Fruit fly (Drosophila melanogaster): ENCODE measurements around the gene CG17721.

The CG17721 gene

dm6 chr3R:11237598-11237997, 2.7 kb downstream of the CG17721 start, which contains the start of gene CG31388 (continued):
- no peak for TF ChIP-seq bigmax (GFP tag; optimal IDR thresholded peaks at IDR 0.05)
- no peak for TF ChIP-seq CkIIα-i1 (GFP tag; IDR thresholded peaks at IDR 0.05)
- TF ChIP-seq CG2678 (tag; optimal IDR thresholded peaks at IDR 0.05) = no peak
- TF ChIP-seq Fer3 (tag; optimal IDR thresholded peaks at IDR 0.05) = no peak
- no peak for TF ChIP-seq tgo (GFP tag; IDR thresholded peaks at IDR 0.05)
- TF ChIP-seq dmrt99B (tag; optimal IDR thresholded peaks at IDR 0.05) = no peak
- no peak for TF ChIP-seq NK7.1 (GFP tag; optimal IDR thresholded peaks at IDR 0.05)
- TF ChIP-seq Spps (tag; optimal IDR thresholded peaks at IDR 0.05) = no peak
- TF ChIP-seq CG8478 (optimal IDR thresholded peaks at IDR 0.05) = no peak
- TF ChIP-seq Myb (GFP tag; optimal IDR thresholded peaks at IDR 0.05) = peak; percentile 61
- TF ChIP-seq Dp (GFP tag; optimal IDR thresholded peaks at IDR 0.05) = peak; percentile 91
- TF ChIP-seq tx (GFP tag; optimal IDR thresholded peaks at IDR 0.05) = no peak
- no peak for TF ChIP-seq pita (GFP tag; optimal IDR thresholded peaks at IDR 0.05)
- no peak for TF ChIP-seq p53 (GFP tag; optimal IDR thresholded peaks at IDR 0.05)
- no peak for TF ChIP-seq prd (optimal IDR thresholded peaks at IDR 0.05)
- TF ChIP-seq prd (GFP tag; IDR thresholded peaks at IDR 0.05) = no peak
- TF ChIP-seq CG3995 (GFP tag; optimal IDR thresholded peaks at IDR 0.05) = no peak
- TF ChIP-seq MESR4 (GFP tag; optimal IDR thresholded peaks at IDR 0.05) = peak; percentile 83
- TF ChIP-seq sug (tag; optimal IDR thresholded peaks at IDR 0.05) = peak; percentile 96
- no peak for TF ChIP-seq CG6654 (GFP tag; optimal IDR thresholded peaks at IDR 0.05)
- peak; percentile 27 for TF ChIP-seq HmgZ (tag; optimal IDR thresholded peaks at IDR 0.05)
- TF ChIP-seq E2f2 (GFP tag; IDR thresholded peaks at IDR 0.05) = peak; percentile 93

- no peak for TF ChIP-seq fd96Cb (tag; optimal IDR thresholded peaks at IDR 0.05)
- TF ChIP-seq CG13624 (GFP tag; optimal IDR thresholded peaks at IDR 0.05) = no peak
- no peak for TF ChIP-seq Trl (optimal IDR thresholded peaks at IDR 0.05)
- no peak for TF ChIP-seq Trl (GFP tag; optimal IDR thresholded peaks at IDR 0.05)
- TF ChIP-seq CG18599 (GFP tag; optimal IDR thresholded peaks at IDR 0.05) = no peak
- no peak for TF ChIP-seq CG2129 (GFP tag; IDR thresholded peaks at IDR 0.05; ENCODE audit: partially characterized antibody)
- TF ChIP-seq CG3847 (GFP tag; IDR thresholded peaks at IDR 0.05) = no peak
- TF ChIP-seq Usf (GFP tag; optimal IDR thresholded peaks at IDR 0.05) = no peak
- no peak for TF ChIP-seq Ravus (GFP tag; IDR thresholded peaks at IDR 0.05)
- TF ChIP-seq chm (GFP tag; IDR thresholded peaks at IDR 0.05) = no peak
- TF ChIP-seq ro (GFP tag; IDR thresholded peaks at IDR 0.05) = no peak
- no peak for TF ChIP-seq Ptx1 (GFP tag; IDR thresholded peaks at IDR 0.05)
- no peak for TF ChIP-seq CTCF (GFP tag; optimal IDR thresholded peaks at IDR 0.05)
- TF ChIP-seq TFAM (GFP tag; optimal IDR thresholded peaks at IDR 0.05) = no peak
- TF ChIP-seq CG11247 (GFP tag; IDR thresholded peaks at IDR 0.05) = no peak
- TF ChIP-seq her (GFP tag; optimal IDR thresholded peaks at IDR 0.05) = no peak
Observed at dm6 chr3R:11240891-11241290, 6.0 kb downstream of the CG17721 start, which contains the start of the genes scpr-B and scpr-A. scpr-B (minus strand) TSS chr3R:11240991. scpr-A (plus strand) TSS chr3R:11241183.

dm6 chr3R:11243057-11243740, 8.3 kb downstream of the CG17721 start:
- peak; percentile 55; the same call in 1 of the 2 replicates for TF ChIP-seq sob (GFP tag; IDR thresholded peaks at IDR 0.05)
- peak; percentile 29 for TF ChIP-seq phol (tag; optimal IDR thresholded peaks at IDR 0.05)
- no peak for TF ChIP-seq fd102C (GFP tag; optimal IDR thresholded peaks at IDR 0.05)
- TF ChIP-seq CG9609 (GFP tag; optimal IDR thresholded peaks at IDR 0.05) = no peak
- no peak for TF ChIP-seq CG10274 (GFP tag; optimal IDR thresholded peaks at IDR 0.05)
- no peak for TF ChIP-seq HLH54F (GFP tag; optimal IDR thresholded peaks at IDR 0.05)
- TF ChIP-seq Hr3 (GFP tag; optimal IDR thresholded peaks at IDR 0.05) = no peak
- TF ChIP-seq CG1233 (GFP tag; optimal IDR thresholded peaks at IDR 0.05) = peak; percentile 49
- TF ChIP-seq CG16863 (GFP tag; optimal IDR thresholded peaks at IDR 0.05) = no peak
- TF ChIP-seq Meics (GFP tag; optimal IDR thresholded peaks at IDR 0.05) = peak; percentile 64
- no peak for TF ChIP-seq dmrt99B (tag; optimal IDR thresholded peaks at IDR 0.05)
- no peak for TF ChIP-seq bsh (GFP tag; optimal IDR thresholded peaks at IDR 0.05)
- no peak for TF ChIP-seq Aef1 (GFP tag; IDR thresholded peaks at IDR 0.05)
- TF ChIP-seq CG17359 (tag; optimal IDR thresholded peaks at IDR 0.05) = peak; percentile 57
- TF ChIP-seq lab (GFP tag; optimal IDR thresholded peaks at IDR 0.05) = peak; percentile 77
